Worm (Caenorhabditis elegans): ENCODE results near the gene F21C10.4.
A peak's percentile ranks its signal among the peaks of the same experiment; 100 is the strongest.

F21C10.4 gene

DNA sequence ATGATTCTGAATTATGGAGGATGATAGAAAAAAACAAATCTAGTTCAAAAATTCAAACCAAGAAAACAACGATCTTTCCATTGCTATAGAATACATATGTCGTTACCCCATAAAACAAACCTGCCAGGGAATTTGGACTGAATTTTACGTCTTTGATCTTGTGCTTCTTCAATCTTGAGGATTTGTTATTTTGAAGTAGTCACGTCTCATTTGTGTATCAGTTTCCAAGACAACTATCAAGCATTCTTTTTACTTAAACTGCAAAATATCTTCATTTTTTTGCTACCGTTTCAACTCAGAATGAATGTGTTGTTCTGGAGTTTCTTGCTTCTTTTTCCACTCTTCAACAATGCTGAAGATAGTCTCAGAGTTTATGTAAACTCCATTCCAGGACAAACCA lies 4.3 kb downstream of the F21C10.4 start, which contains the start of gene F21C10.19:
Gene F21C10.19, plus strand, starts transcription at position 301 of the 400 bp plus-strand sequence.
- TF ChIP-seq eor-1 (tag; optimal IDR thresholded peaks at IDR 0.05), result no peak
- no peak for TF ChIP-seq tbx-2 (tag; optimal IDR thresholded peaks at IDR 0.05)
- no peak for TF ChIP-seq snpc-4 (tag; optimal IDR thresholded peaks at IDR 0.05)
- no peak for TF ChIP-seq nhr-25 (tag; optimal IDR thresholded peaks at IDR 0.05)
- TF ChIP-seq nhr-28 (tag; optimal IDR thresholded peaks at IDR 0.05), result no peak
- no peak for TF ChIP-seq aly-2 (tag; optimal IDR thresholded peaks at IDR 0.05)
- no peak for TF ChIP-seq lin-39 (tag; optimal IDR thresholded peaks at IDR 0.05)
- no peak for TF ChIP-seq elt-2 (tag; optimal IDR thresholded peaks at IDR 0.05)
- no peak for TF ChIP-seq mdl-1 (tag; optimal IDR thresholded peaks at IDR 0.05)
- no peak for TF ChIP-seq sea-2 (GFP tag; optimal IDR thresholded peaks at IDR 0.05)
- no peak for TF ChIP-seq daf-12 (tag; optimal IDR thresholded peaks at IDR 0.05)
- no peak for TF ChIP-seq R02D3.7 (tag; optimal IDR thresholded peaks at IDR 0.05)

DNA sequence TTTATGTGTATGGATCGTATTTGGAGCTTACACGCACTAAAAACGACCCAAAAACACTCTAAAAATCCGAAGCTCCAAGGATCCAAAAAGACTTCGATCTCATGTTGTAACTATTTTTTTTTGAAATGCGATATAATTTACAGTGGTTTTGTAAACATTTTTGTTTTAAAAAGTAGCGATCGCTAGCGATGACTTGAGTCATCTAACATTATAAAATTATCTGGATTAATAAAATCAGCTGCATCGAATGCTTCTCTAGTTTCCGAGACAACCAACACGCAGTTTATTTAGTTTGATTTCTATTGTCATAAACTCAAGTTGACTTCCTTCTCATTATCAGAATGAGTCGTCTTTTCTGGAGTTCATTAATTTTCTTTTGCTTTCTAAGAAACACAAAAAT lies 5.6 kb downstream of the F21C10.4 start, which contains the start of gene F21C10.1:
Gene F21C10.1, plus strand, starts transcription at position 301 of the 400 bp plus-strand sequence.
- TF ChIP-seq skn-1 (tag; optimal IDR thresholded peaks at IDR 0.05) (no peak), pqm-1 (tag; optimal IDR thresholded peaks at IDR 0.05) (no peak), lin-15B (tag; optimal IDR thresholded peaks at IDR 0.05) (no peak), R02D3.7 (tag; optimal IDR thresholded peaks at IDR 0.05) (no peak), fkh-2 (tag; optimal IDR thresholded peaks at IDR 0.05) (no peak)

DNA sequence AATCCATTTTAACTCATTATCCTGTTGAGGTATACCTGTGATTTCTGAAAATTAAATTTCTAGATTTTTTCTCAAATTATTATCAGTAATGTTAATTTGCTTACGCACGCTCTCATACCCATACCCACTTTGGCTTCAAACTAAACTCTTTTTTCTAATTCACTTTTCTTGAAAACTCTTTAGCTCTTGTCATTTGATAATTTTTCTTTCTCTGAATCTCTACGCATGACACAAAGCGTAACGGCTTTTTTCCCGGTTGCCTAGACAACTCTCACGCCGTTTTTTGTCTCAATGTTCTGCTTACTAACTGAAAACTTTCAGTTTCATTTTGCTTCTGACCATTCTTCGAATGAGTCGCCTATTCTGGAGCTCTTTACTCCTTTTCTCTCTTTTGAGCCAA lies 7.5 kb downstream of the F21C10.4 start, which contains the start of gene B0222.1:
Gene B0222.1, plus strand, starts transcription at position 306 of the 400 bp plus-strand sequence.
- TF ChIP-seq nhr-11 (tag; optimal IDR thresholded peaks at IDR 0.05) (peak; percentile 3), ceh-16 (tag; optimal IDR thresholded peaks at IDR 0.05) (no peak)

DNA sequence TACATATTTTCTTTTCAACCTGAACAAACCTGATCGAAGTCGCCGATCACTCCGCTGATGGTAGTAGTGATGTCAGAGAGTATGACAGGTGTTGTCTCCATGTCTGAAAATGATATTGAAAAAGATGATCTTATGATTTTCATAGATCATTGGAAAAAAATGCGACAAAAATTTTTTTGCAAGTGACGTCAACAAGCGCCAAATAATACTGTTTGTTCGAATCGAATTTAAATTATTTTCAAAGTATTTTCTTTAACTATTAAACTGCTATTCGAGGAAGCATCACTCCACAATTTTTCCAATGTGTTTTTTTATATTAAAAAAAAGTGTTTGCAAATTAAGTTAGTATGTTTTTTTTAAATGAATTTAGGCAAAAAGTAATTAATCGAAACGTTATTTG lies 11.2 kb downstream of the F21C10.4 start, which contains the start of gene pitr-2:
Gene pitr-2, minus strand, starts transcription at position 101 of the 400 bp plus-strand sequence.
- no peak for TF ChIP-seq hmg-11 (tag; optimal IDR thresholded peaks at IDR 0.05)

DNA sequence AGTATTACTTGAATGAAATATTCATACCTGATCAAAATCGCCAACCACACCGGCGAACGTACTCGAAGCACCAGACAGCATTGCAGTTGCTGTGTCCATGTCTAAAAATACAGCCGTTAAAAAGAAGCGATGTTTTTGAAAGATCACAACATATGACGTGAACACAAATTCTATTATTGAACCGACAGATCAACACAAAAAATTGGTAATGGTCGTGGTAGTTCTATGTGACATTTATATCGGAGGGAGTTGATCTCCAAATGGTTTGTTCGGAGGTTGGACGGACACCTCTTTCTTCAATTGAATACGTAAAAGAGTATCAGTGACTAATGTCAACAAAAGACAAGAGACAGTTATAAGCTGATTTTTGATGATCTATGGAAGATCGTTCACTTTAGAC lies 14.9 kb downstream of the F21C10.4 start, which contains the start of gene pitr-3:
Gene pitr-3, minus strand, starts transcription at position 101 of the 400 bp plus-strand sequence.
- no peak for TF ChIP-seq mdl-1 (tag; optimal IDR thresholded peaks at IDR 0.05)
- TF ChIP-seq ceh-16 (tag; optimal IDR thresholded peaks at IDR 0.05), result no peak
- TF ChIP-seq unc-62 (GFP tag; optimal IDR thresholded peaks at IDR 0.05), result no peak
- no peak for TF ChIP-seq zag-1 (tag; optimal IDR thresholded peaks at IDR 0.05)
- TF ChIP-seq fkh-2 (tag; optimal IDR thresholded peaks at IDR 0.05), result no peak
- no peak for TF ChIP-seq nfya-1 (tag; optimal IDR thresholded peaks at IDR 0.05; ENCODE audit: insufficient read depth)
- no peak for TF ChIP-seq daf-12 (tag; optimal IDR thresholded peaks at IDR 0.05)
- no peak for TF ChIP-seq sea-2 (GFP tag; optimal IDR thresholded peaks at IDR 0.05)
- TF ChIP-seq elt-3 (tag; optimal IDR thresholded peaks at IDR 0.05), result no peak
- no peak for TF ChIP-seq egl-5 (tag; optimal IDR thresholded peaks at IDR 0.05)
- TF ChIP-seq aly-2 (tag; optimal IDR thresholded peaks at IDR 0.05), result no peak
- TF ChIP-seq nhr-67 (tag; optimal IDR thresholded peaks at IDR 0.05), result no peak
- TF ChIP-seq ceh-9 (tag; optimal IDR thresholded peaks at IDR 0.05), result no peak
- no peak for TF ChIP-seq elt-1 (tag; optimal IDR thresholded peaks at IDR 0.05)
- TF ChIP-seq nhr-23 (tag; optimal IDR thresholded peaks at IDR 0.05), result no peak

DNA sequence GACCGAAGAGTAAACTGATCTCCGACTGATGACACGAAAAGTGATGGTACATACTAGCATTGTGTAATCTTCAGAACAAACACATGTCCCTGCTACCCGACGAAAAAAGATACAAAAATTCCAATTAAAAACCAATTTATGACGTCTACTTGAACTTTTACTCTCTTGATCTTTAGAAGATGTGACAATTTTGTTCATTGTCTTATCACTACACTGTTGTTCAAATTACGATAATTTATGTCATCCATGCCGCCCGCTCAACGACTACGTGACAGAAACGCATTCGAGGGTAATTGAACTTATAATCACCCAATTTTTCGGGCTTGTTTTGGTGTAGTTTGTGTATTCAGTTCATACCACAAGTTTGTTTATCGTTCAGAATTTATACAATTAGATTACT lies 17.5 kb downstream of the F21C10.4 start:
- TF ChIP-seq nhr-23 (tag; optimal IDR thresholded peaks at IDR 0.05) (peak; percentile 5), nhr-28 (tag; optimal IDR thresholded peaks at IDR 0.05) (no peak), nhr-25 (tag; optimal IDR thresholded peaks at IDR 0.05) (peak; percentile 25), ama-1 (optimal IDR thresholded peaks at IDR 0.05) (no peak), ZK546.5 (tag; optimal IDR thresholded peaks at IDR 0.05) (no peak), nhr-11 (tag; optimal IDR thresholded peaks at IDR 0.05) (no peak), ztf-4 (tag; optimal IDR thresholded peaks at IDR 0.05) (no peak)

DNA sequence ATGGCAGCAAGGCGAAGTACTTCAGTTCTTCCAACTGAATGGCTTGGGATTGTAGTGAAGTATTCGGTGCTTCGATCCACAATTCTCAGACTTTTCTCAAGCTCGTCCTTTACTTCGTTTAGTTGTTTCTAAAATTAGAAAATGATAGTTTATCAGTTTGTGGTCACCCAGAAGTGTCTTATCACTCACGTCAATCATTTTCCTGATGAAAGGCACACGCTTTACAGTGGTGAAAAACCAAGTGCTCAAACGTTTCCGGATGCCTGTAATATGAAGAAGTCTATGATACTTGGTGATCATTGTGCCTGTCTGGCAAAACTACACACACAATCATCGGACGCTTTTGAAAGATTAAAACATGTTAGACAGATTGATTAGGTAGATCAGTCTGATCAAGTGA lies 19.8 kb downstream of the F21C10.4 start:
- TF ChIP-seq daf-12 (tag; optimal IDR thresholded peaks at IDR 0.05) (no peak), elt-2 (tag; optimal IDR thresholded peaks at IDR 0.05) (peak; percentile 68), aly-2 (tag; optimal IDR thresholded peaks at IDR 0.05) (no peak), pqm-1 (tag; optimal IDR thresholded peaks at IDR 0.05) (peak; percentile 13)
